Worm (Caenorhabditis elegans): ENCODE data around the gene clec-5.

Gene clec-5

DNA sequence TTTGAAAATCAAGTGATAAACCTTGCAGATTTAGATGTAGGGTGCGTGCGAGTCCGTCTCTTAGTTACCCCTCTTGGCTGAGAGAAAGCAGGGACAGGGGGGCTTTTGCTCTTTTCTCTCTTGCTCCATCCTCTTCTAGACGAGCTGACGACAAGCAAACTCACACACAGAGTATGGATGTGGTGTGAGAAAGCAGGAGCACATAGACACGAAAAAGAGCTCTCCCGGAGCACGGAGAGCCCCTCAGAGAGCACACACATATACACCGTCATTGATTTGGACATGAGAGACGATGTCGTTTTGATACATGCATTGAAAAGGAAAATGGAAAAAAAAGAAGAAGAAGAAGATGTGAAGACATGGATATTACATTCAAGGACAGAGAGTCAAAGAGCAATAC lies 7.7 kb downstream of the clec-5 start (continued):
- TF ChIP-seq ceh-82 (tag; optimal IDR thresholded peaks at IDR 0.05) (peak in 2 of 3 experiments; percentile 3 to 6), lin-14 (GFP tag; optimal IDR thresholded peaks at IDR 0.05) (peak; percentile 61), F16B12.6 (tag; optimal IDR thresholded peaks at IDR 0.05) (no peak), sup-37 (GFP tag; optimal IDR thresholded peaks at IDR 0.05) (no peak), dpl-1 (GFP tag; optimal IDR thresholded peaks at IDR 0.05) (peak in 1 of 3 experiments; percentile 40), nhr-237 (tag; optimal IDR thresholded peaks at IDR 0.05) (no peak), aha-1 (tag; optimal IDR thresholded peaks at IDR 0.05) (no peak), lsy-2 (tag; optimal IDR thresholded peaks at IDR 0.05) (peak in 1 of 2 experiments; percentile 7), hpl-2 (GFP tag; optimal IDR thresholded peaks at IDR 0.05) (no peak), pqm-1 (tag; optimal IDR thresholded peaks at IDR 0.05) (no peak), efl-3 (GFP tag; optimal IDR thresholded peaks at IDR 0.05) (no peak), mef-2 (tag; optimal IDR thresholded peaks at IDR 0.05) (no peak), grh-1 (GFP tag; IDR thresholded peaks at IDR 0.05) (no peak), nhr-84 (tag; optimal IDR thresholded peaks at IDR 0.05) (no peak), elt-2 (tag; optimal IDR thresholded peaks at IDR 0.05) (no peak), mep-1 (tag; optimal IDR thresholded peaks at IDR 0.05) (peak; percentile 38), snpc-4 (tag; optimal IDR thresholded peaks at IDR 0.05) (no peak), irx-1 (tag; optimal IDR thresholded peaks at IDR 0.05) (no peak), fkh-10 (GFP tag; optimal IDR thresholded peaks at IDR 0.05) (peak; percentile 42), nhr-77 (tag; optimal IDR thresholded peaks at IDR 0.05) (no peak), jun-1 (tag; optimal IDR thresholded peaks at IDR 0.05) (no peak), unc-86 (tag; optimal IDR thresholded peaks at IDR 0.05) (peak; percentile 50), sox-4 (tag; optimal IDR thresholded peaks at IDR 0.05) (no peak), zip-4 (GFP tag; optimal IDR thresholded peaks at IDR 0.05) (no peak), pax-3 (tag; optimal IDR thresholded peaks at IDR 0.05) (no peak), alr-1 (tag; optimal IDR thresholded peaks at IDR 0.05; ENCODE audit: borderline replicate concordance) (no peak), nhr-47 (tag; optimal IDR thresholded peaks at IDR 0.05) (peak; percentile 3), ceh-88 (GFP tag; IDR thresholded peaks at IDR 0.05) (no peak), C16A3.4 (tag; optimal IDR thresholded peaks at IDR 0.05) (no peak)

DNA sequence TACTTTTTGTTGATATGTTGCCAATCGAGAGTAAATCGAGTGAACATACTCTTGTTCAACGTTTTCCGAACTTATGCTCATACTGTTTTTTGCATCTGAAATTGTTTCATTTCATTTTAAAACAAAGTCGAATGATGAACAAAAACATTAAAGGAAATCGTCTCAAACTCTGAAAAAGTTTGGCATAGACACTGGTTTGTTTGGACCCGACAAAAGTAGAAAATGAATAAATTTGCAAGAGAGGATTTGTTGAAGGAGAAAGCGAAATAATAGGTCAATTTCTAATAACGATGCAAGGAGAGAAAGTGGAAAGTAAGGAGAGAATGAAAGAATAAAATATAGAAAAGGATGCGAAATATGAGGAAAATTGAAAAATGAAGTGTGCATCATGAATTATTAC lies 8.7 kb downstream of the clec-5 start, which contains the start of gene C35D10.12:
Gene C35D10.12, minus strand, starts transcription at position 101 of the 400 bp plus-strand sequence.
- TF ChIP-seq efl-1 (optimal IDR thresholded peaks at IDR 0.05) (no peak), efl-1 (GFP tag; optimal IDR thresholded peaks at IDR 0.05 in 1 of 2) (peak in 1 of 2 experiments; percentile 31), snu-23 (GFP tag; optimal IDR thresholded peaks at IDR 0.05) (no peak)

DNA sequence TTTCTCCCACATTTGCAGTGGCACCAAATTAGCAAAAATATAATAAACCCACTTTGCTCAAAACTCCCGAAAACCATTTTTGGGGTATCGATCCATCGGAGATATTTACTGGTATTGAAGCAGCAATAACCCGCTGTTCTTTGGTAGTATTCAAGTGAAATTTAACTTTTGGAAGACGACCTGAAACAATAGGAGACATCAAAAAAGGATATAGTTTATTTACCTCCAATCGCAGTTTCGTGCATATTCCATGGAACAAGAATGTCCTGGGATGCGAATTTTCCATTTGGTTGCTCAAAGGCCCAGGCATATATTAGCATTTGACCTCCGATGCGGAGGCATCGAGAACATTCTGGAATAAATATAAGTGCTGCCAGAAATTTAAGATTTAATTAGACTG lies 10.0 kb downstream of the clec-5 start:
- TF ChIP-seq ceh-90 (tag; optimal IDR thresholded peaks at IDR 0.05) (no peak), ceh-88 (GFP tag; IDR thresholded peaks at IDR 0.05) (no peak), egl-13 (tag; optimal IDR thresholded peaks at IDR 0.05) (no peak), lin-13 (GFP tag; optimal IDR thresholded peaks at IDR 0.05) (no peak), nhr-85 (tag) (no peak), ztf-11 (tag; optimal IDR thresholded peaks at IDR 0.05) (no peak), snpc-4 (tag; optimal IDR thresholded peaks at IDR 0.05) (no peak)

ce11 chrIII:4870478-4870877 lies 12.9 kb downstream of the clec-5 start, which contains the start of gene gipc-1:
TSS of gene gipc-1 (plus strand) at chrIII:4870778.
- TF ChIP-seq unc-62 (GFP tag; optimal IDR thresholded peaks at IDR 0.05) (no peak), isw-1 (GFP tag; IDR thresholded peaks at IDR 0.05) (no peak), zip-4 (GFP tag; optimal IDR thresholded peaks at IDR 0.05) (no peak), irx-1 (tag; optimal IDR thresholded peaks at IDR 0.05) (no peak), zag-1 (tag; optimal IDR thresholded peaks at IDR 0.05) (no peak), tbx-2 (tag; optimal IDR thresholded peaks at IDR 0.05) (no peak), ztf-4 (tag; optimal IDR thresholded peaks at IDR 0.05) (no peak), ceh-90 (tag; optimal IDR thresholded peaks at IDR 0.05) (no peak), fkh-4 (tag; optimal IDR thresholded peaks at IDR 0.05; ENCODE audit: borderline replicate concordance) (no peak), C16A3.4 (tag; optimal IDR thresholded peaks at IDR 0.05) (no peak), nhr-28 (tag; optimal IDR thresholded peaks at IDR 0.05) (no peak), grh-1 (GFP tag; IDR thresholded peaks at IDR 0.05) (no peak), nhr-19 (GFP tag; conservative IDR thresholded peaks at IDR 0.05) (no peak), ztf-11 (tag; optimal IDR thresholded peaks at IDR 0.05) (no peak), swsn-7 (tag; optimal IDR thresholded peaks at IDR 0.05) (no peak), C34B4.2 (tag; optimal IDR thresholded peaks at IDR 0.05) (no peak), rnt-1 (tag; optimal IDR thresholded peaks at IDR 0.05) (no peak), nhr-12 (tag; optimal IDR thresholded peaks at IDR 0.05) (no peak), ets-5 (GFP tag; IDR thresholded peaks at IDR 0.05) (no peak)

Measured in whole organism, L1 larva.